Worm (Caenorhabditis elegans) whole organism, young adult: ENCODE measurements around the gene mel-11.
A peak's percentile ranks its signal among the peaks of the same experiment; 100 is the strongest.

Experiments used
- B0035.1 ChIP-seq: sonication (generic microtip); optimal IDR thresholded peaks from 2 replicates; lab custom pipeline; 2016; ENCODE audit warnings: missing genetic modification characterization, mild to moderate bottlenecking, missing compliant biosample characterization, missing genotype, missing genetic modification reagents
- D2030.7 ChIP-seq: fragments of 200-800 bp; sonication (Bioruptor generic); IDR thresholded peaks from 2 replicates; pipeline ENCODE4 v1.3.6; 2022; ENCODE audit warnings: missing genetic modification reagents, missing genetic modification characterization, missing compliant biosample characterization
- F10E7.11 ChIP-seq: sonication (generic microtip); optimal IDR thresholded peaks from 2 replicates; lab custom pipeline; 2017; ENCODE audit warnings: mild to moderate bottlenecking, missing genetic modification characterization, moderate library complexity, missing compliant biosample characterization
- F33H1.4 ChIP-seq: fragments of 200-800 bp; sonication (Bioruptor generic); IDR thresholded peaks from 2 replicates; pipeline ENCODE4 v1.3.6; 2022; ENCODE audit warnings: missing genetic modification reagents, missing genetic modification characterization, missing compliant biosample characterization
- F37B4.10 ChIP-seq: fragments of 200-800 bp; sonication (Bioruptor generic); IDR thresholded peaks from 2 replicates; pipeline ENCODE4 v1.3.6; 2022; ENCODE audit warnings: missing genetic modification characterization, missing compliant biosample characterization
- F49E8.2 ChIP-seq: sonication (generic microtip); optimal IDR thresholded peaks from 3 replicates; lab custom pipeline; 2017; ENCODE audit warnings: missing genetic modification characterization, mild to moderate bottlenecking, missing compliant biosample characterization, antibody characterized with exemption, moderate library complexity; ENCODE audit not compliant: insufficient read depth
- F52B5.7 ChIP-seq: sonication (generic microtip); optimal IDR thresholded peaks from 2 replicates; lab custom pipeline; 2016; ENCODE audit warnings: mild to moderate bottlenecking, missing genetic modification characterization, missing compliant biosample characterization
- F55B11.4 ChIP-seq: sonication (generic microtip); optimal IDR thresholded peaks from 2 replicates; lab custom pipeline; 2016; ENCODE audit warnings: missing compliant biosample characterization, missing genetic modification characterization, borderline replicate concordance; ENCODE audit not compliant: insufficient read depth
- T26A5.8 ChIP-seq: sonication (generic microtip); optimal IDR thresholded peaks from 2 replicates; lab custom pipeline; 2016; ENCODE audit warnings: missing genetic modification characterization, missing compliant biosample characterization
- attf-5 ChIP-seq: fragments of 200-800 bp; sonication (Bioruptor generic); optimal IDR thresholded peaks from 2 replicates; lab custom pipeline; 2018; ENCODE audit warnings: mild to moderate bottlenecking, missing genetic modification characterization, missing compliant biosample characterization
- attf-6 ChIP-seq: fragments of 200-800 bp; sonication (Bioruptor generic); IDR thresholded peaks from 2 replicates; pipeline ENCODE4 v1.3.6; 2022; ENCODE audit warnings: missing genetic modification reagents, missing genetic modification characterization, missing compliant biosample characterization
- ceh-58 ChIP-seq: fragments of 200-800 bp; sonication (Bioruptor generic); IDR thresholded peaks from 2 replicates; pipeline ENCODE4 v1.3.6; 2022; ENCODE audit warnings: missing genetic modification characterization, missing compliant biosample characterization
- ceh-79 ChIP-seq: sonication (generic microtip); optimal IDR thresholded peaks from 2 replicates; lab custom pipeline; 2017; ENCODE audit warnings: mild to moderate bottlenecking, missing genetic modification characterization, missing compliant biosample characterization
- hmg-1.2 ChIP-seq: fragments of 200-800 bp; sonication (Bioruptor generic); IDR thresholded peaks from 2 replicates; pipeline ENCODE4 v1.3.6; 2022; ENCODE audit warnings: missing genetic modification reagents, missing genetic modification characterization, missing compliant biosample characterization
- hrde-1 ChIP-seq: sonication (generic microtip); optimal IDR thresholded peaks from 2 replicates; lab custom pipeline; 2016; ENCODE audit warnings: missing genetic modification characterization, mild to moderate bottlenecking, missing compliant biosample characterization, moderate library complexity, missing genotype, missing genetic modification reagents, borderline replicate concordance
- lin-26 ChIP-seq: fragments of 200-800 bp; sonication (Bioruptor generic); IDR thresholded peaks from 2 replicates; pipeline ENCODE4 v1.3.6; 2022; ENCODE audit warnings: missing genetic modification reagents, missing genetic modification characterization, missing compliant biosample characterization
- lsl-1 ChIP-seq: fragments of 200-800 bp; sonication (Bioruptor generic); optimal IDR thresholded peaks from 2 replicates; lab custom pipeline; 2018; ENCODE audit warnings: mild to moderate bottlenecking, missing genetic modification characterization, moderate library complexity, missing compliant biosample characterization
- madf-3 ChIP-seq: fragments of 200-800 bp; sonication (Bioruptor generic); IDR thresholded peaks from 2 replicates; pipeline ENCODE4 v1.3.6; 2022; ENCODE audit warnings: missing genetic modification reagents, missing genetic modification characterization, missing compliant biosample characterization
- madf-6 ChIP-seq: fragments of 200-800 bp; sonication (Bioruptor generic); IDR thresholded peaks from 2 replicates; pipeline ENCODE4 v1.3.6; 2022; ENCODE audit warnings: missing genetic modification reagents, missing genetic modification characterization, missing compliant biosample characterization
- madf-8 ChIP-seq: fragments of 200-800 bp; sonication (Bioruptor generic); conservative IDR thresholded peaks from 2 replicates; pipeline ENCODE4 v1.3.6; 2022; ENCODE audit warnings: missing genetic modification reagents, missing genetic modification characterization, missing compliant biosample characterization
- mes-4 ChIP-seq: sonication (generic microtip); optimal IDR thresholded peaks from 2 replicates; lab custom pipeline; 2016; ENCODE audit warnings: missing genotype, missing genetic modification characterization, missing compliant biosample characterization
- nfya-2 ChIP-seq: fragments of 200-800 bp; sonication (Bioruptor generic); IDR thresholded peaks from 2 replicates; pipeline ENCODE4 v1.3.6; 2022; ENCODE audit warnings: missing genetic modification reagents, missing genetic modification characterization, missing compliant biosample characterization
- nhr-120 ChIP-seq: fragments of 200-800 bp; sonication (Bioruptor generic); IDR thresholded peaks from 2 replicates; pipeline ENCODE4 v1.3.6; 2022; ENCODE audit warnings: missing genetic modification characterization, missing compliant biosample characterization
- nhr-179 ChIP-seq: sonication (generic microtip); optimal IDR thresholded peaks from 2 replicates; lab custom pipeline; 2016; ENCODE audit warnings: mild to moderate bottlenecking, missing genetic modification characterization, missing compliant biosample characterization
- nhr-27 ChIP-seq: fragments of 200-800 bp; sonication (Bioruptor generic); optimal IDR thresholded peaks from 2 replicates; lab custom pipeline; 2018; ENCODE audit warnings: mild to moderate bottlenecking, missing genetic modification characterization, moderate library complexity, missing compliant biosample characterization
- pha-4 ChIP-seq: fragments of 150-350 bp; sonication (generic microtip); optimal IDR thresholded peaks from 2 replicates; lab custom pipeline; 2014; ENCODE audit warnings: missing biosample characterization, missing genetic modification reagents, missing genetic modification characterization
- repo-1 ChIP-seq: sonication (generic microtip); optimal IDR thresholded peaks from 2 replicates; lab custom pipeline; 2017; ENCODE audit warnings: mild to moderate bottlenecking, missing genetic modification characterization, missing compliant biosample characterization
- snpc-1.3 ChIP-seq: sonication (generic microtip); optimal IDR thresholded peaks from 2 replicates; lab custom pipeline; 2017; ENCODE audit warnings: missing genetic modification characterization, mild to moderate bottlenecking, missing compliant biosample characterization, antibody characterized with exemption, moderate library complexity, missing genotype, missing genetic modification reagents; ENCODE audit not compliant: insufficient read depth
- somi-1 ChIP-seq: fragments of 200-800 bp; sonication (Bioruptor generic); optimal IDR thresholded peaks from 2 replicates; lab custom pipeline; 2018; ENCODE audit warnings: mild to moderate bottlenecking, missing genetic modification characterization, missing compliant biosample characterization
- xnd-1 ChIP-seq: sonication (generic microtip); optimal IDR thresholded peaks from 2 replicates; lab custom pipeline; 2016; ENCODE audit warnings: missing genotype, missing genetic modification reagents, missing genetic modification characterization, missing compliant biosample characterization
- zim-3 ChIP-seq: sonication (generic microtip); optimal IDR thresholded peaks from 2 replicates; lab custom pipeline; 2017; ENCODE audit warnings: mild to moderate bottlenecking, missing genetic modification characterization, moderate library complexity, missing compliant biosample characterization
- ztf-22 ChIP-seq: fragments of 200-800 bp; sonication (Bioruptor generic); optimal IDR thresholded peaks from 2 replicates; lab custom pipeline; 2018; ENCODE audit warnings: mild to moderate bottlenecking, missing genetic modification characterization, moderate library complexity, missing compliant biosample characterization

mel-11 gene

DNA sequence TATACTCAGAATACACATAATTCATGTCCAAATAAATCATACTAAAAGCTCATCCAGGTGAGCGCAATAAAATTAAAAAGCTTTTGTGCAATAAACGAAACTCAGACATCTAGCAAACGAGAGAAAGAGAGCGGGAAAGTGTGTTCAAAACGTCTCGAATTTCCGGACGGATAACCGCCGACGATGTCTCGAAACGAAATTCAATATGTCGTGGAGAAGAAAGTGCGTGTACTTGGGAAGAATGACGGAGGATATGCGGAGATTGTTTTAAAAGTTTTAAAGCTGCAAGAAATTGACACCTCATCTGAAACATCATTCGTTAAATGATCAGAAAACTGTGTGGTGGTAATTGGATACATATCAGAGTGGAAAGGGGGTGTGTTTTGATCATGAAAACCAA is 43.6 kb upstream of the mel-11 start:
- no peak for TF ChIP-seq F55B11.4 (tag; lab: Kevin White, UChicago)
- TF ChIP-seq pha-4 (tag; lab: Kevin White, UChicago): no peak
- TF ChIP-seq ceh-58 (GFP tag; lab: Robert Waterston, UW): no peak
- TF ChIP-seq nfya-2: no peak
- no peak for TF ChIP-seq F49E8.2 (tag; lab: Kevin White, UChicago)
- TF ChIP-seq nhr-179 (tag; lab: Kevin White, UChicago): no peak
- no peak for TF ChIP-seq somi-1
- TF ChIP-seq F37B4.10 (GFP tag; lab: Robert Waterston, UW): no peak
- no peak for TF ChIP-seq attf-5 (GFP tag; lab: Kevin White, UChicago)
- TF ChIP-seq F10E7.11 (tag; lab: Kevin White, UChicago): no peak
- no peak for TF ChIP-seq lin-26 (GFP tag; lab: Robert Waterston, UW)

DNA sequence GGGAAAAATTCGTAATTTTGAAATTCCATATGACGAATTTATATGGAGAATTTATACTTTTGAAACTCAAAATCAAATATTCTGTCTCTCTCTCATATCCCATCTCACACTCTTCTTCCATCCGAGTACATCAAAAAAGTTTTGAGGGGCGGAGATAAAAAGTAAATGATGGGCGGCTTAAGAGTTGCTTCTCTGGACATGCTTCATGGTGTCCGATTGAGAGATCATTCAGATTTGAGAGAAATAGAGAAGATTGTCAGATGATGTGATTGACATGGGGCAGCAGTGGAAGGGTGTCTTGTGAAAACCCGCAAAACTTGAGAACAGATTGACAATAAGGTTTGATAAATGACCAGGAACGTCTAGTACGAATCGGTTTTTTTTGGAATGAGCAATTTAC is 42.6 kb upstream of the mel-11 start:
- TF ChIP-seq zim-3 (tag; lab: Kevin White, UChicago): no peak
- peak; percentile 21; the same call in 1 of the 2 replicates for TF ChIP-seq hmg-1.2 (GFP tag; lab: Robert Waterston, UW)

DNA sequence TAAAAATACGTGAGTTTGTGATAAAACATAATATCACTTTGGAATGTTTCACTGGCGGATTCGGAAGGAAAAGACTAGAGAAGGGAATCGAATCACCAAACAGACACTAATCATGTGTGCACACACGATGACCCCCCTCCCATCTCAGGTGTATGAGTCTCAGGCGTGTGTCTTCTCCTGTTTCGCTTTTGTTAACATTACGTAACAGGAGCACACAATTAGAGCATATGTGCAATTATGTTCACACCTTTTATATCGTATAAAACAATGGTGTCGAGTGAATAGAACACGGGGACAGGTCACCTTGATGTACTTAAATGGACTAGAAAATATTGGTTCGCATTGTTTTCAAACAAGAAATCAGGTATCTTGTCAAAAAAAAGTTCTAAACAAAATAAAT is 41.5 kb upstream of the mel-11 start:
- TF ChIP-seq hrde-1 (tag; lab: Kevin White, UChicago): no peak
- TF ChIP-seq madf-3: no peak
- TF ChIP-seq ztf-22 (GFP tag; lab: Kevin White, UChicago): no peak
- TF ChIP-seq ceh-79 (tag; lab: Kevin White, UChicago): no peak
- no peak for TF ChIP-seq attf-6 (GFP tag; lab: Robert Waterston, UW)
- TF ChIP-seq madf-6: no peak
- TF ChIP-seq mes-4 (tag; lab: Kevin White, UChicago): no peak
- TF ChIP-seq nhr-120: no peak

DNA sequence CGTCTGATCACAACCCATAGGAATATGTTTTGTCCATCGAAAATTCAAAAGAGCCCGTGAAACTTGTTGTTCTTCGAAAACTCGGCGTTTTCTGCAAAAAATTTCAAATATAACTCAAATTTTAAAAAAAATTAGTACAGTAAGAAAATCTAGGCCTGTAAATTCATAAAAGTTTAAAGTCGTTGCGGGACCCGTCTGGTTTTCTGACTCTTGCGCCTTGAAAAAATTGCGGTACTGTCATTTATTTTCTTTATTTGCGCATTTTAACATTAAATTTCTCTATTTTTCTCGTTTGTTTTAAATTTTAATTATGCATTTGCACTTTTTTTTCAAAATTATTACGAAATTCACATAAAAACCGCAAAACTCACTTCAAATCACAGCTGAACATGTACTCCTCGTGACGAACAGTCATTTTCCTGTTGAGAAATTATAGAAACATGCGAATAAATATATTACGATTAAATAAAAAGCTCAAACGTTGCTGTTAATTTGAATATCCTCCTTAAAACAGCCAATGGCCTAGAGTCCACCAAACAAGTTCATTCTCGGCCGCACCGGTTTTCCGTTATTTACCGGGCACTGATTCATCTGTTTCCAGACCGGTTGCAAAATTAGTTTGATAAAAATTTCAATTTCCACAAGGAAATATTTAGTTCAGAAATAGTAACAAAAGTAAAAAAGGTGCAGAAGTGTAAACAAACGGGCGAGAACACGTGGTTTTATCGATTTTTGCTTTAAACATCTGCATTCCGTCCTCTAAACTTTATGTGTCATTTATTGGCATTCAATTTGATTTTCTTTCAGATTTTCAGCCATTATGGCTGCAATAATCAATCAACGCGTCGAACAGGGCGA is 39.0 kb upstream of the mel-11 start, which contains the start of the genes csa-1 and wdfy-2:
Gene csa-1 (minus strand): TSS at position 669 of the 858 bp plus-strand sequence.
Gene wdfy-2 (plus strand): TSS at position 808 of the 858 bp plus-strand sequence.
- TF ChIP-seq xnd-1 (tag; lab: Kevin White, UChicago) (peak; percentile 77), madf-8 (GFP tag; lab: Robert Waterston, UW) (peak; percentile 85), T26A5.8 (no peak), repo-1 (tag; lab: Kevin White, UChicago) (no peak), nfya-2 (no peak), nhr-27 (tag; lab: Kevin White, UChicago) (no peak), F52B5.7 (tag; lab: Kevin White, UChicago) (no peak), F33H1.4 (peak; percentile 85), D2030.7 (GFP tag; lab: Robert Waterston, UW) (0 out of 2 replicates have a peak, but pooled peaks have one; percentile 31), madf-6 (peak; percentile 87), lsl-1 (GFP tag; lab: Kevin White, UChicago) (peak; percentile 79), snpc-1.3 (tag; lab: Kevin White, UChicago) (peak; percentile 4), B0035.1 (tag; lab: Kevin White, UChicago) (no peak), pha-4 (tag; lab: Kevin White, UChicago) (no peak)
